Worm (Caenorhabditis elegans) whole organism, midembryonic: ENCODE data around the gene W03D2.9.

Experiments
- cog-1 ChIP-seq: sonication (generic microtip); optimal IDR thresholded peaks from 2 replicates; lab custom pipeline; 2016; ENCODE audit warnings: missing genetic modification characterization, missing compliant biosample characterization
- flt-1 ChIP-seq: fragments of 200-800 bp; sonication (Bioruptor generic); IDR thresholded peaks from 2 replicates; pipeline ENCODE4 v1.3.6; 2022; ENCODE audit warnings: missing genetic modification characterization, missing compliant biosample characterization
- klf-2 ChIP-seq: fragments of 200-800 bp; sonication (Bioruptor generic); conservative IDR thresholded peaks from 2 replicates; pipeline ENCODE4 v1.3.6; 2022; ENCODE audit warnings: missing genetic modification reagents, missing genetic modification characterization, missing compliant biosample characterization
- ref-1 ChIP-seq: fragments of 200-800 bp; sonication (Bioruptor generic); conservative IDR thresholded peaks from 2 replicates; pipeline ENCODE4 v1.3.6; 2022; ENCODE audit warnings: missing genetic modification reagents, missing genetic modification characterization, missing compliant biosample characterization
- ztf-23 ChIP-seq: fragments of 200-800 bp; sonication (Bioruptor generic); IDR thresholded peaks from 2 replicates; pipeline ENCODE4 v1.3.6; 2022; ENCODE audit warnings: missing genetic modification reagents, missing genetic modification characterization, missing compliant biosample characterization

DNA sequence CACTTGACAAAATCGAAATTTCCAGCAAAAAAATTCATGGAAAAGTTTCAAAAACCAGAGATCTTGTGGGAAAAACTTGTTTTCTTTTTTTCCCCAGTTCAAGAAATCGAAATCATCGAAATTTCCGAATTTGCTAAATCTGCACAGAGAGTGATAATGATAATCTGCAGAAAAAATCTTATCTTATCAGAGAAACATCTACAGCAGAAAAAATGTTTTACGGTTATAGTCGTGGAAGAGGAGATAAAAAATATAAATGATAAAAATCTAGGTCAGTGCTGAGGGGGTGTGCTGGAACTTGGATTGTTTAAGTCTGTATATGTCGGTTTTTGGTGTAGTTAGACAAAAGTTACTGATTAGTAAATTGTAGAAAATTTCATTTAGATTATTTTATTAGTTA lies 42.2 kb downstream of the W03D2.9 start:
- no peak for TF ChIP-seq ztf-23 (GFP tag; lab: Robert Waterston, UW)
- TF ChIP-seq cog-1 (tag; lab: Kevin White, UChicago) = no peak
- TF ChIP-seq flt-1 = no peak
- TF ChIP-seq klf-2 (GFP tag; lab: Robert Waterston, UW) = no peak
- TF ChIP-seq ref-1 (GFP tag; lab: Robert Waterston, UW) = no peak
